Fruit fly (Drosophila melanogaster): Measurements from ENCODE around the gene CG7294.

CG7294 gene

DNA sequence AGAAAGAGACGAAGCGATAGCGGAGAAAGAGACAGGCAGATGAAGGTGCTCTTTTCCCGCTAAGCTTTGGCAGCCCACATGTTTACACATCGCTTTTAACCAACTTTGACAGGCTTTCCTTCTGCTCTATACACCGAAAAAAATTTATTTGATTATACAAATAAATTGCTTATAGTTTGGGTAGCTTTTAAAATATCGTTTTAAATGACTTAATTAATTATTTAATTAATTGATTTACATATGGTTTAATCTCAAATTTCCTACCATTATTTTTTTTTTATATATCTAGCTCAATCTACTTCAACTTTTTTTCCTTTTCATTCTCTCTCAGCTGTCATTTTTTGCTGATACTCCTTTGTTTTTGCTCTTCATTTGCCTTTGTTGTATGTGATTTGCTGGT lies 16.1 kb downstream of the CG7294 start:
- no peak for TF ChIP-seq CG17801 (GFP tag; optimal IDR thresholded peaks at IDR 0.05; ENCODE audit: partially characterized antibody)

DNA sequence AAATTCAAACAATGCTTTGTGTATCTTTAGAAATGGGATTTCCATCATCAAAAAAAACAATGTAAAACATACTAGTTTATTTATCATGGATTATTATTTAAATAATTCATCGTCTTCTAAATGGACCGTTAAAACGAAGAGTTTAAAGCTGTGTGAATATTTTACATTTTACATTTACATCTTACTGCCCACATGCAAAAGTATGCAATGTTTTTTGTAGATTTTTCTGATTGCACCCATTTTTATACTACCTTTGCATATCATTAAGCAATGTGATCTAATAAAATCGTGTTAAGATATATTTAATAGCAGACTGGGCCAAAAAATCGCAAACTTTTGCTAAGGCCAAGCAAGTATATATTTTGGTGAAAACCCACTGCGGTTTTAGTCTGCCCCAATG lies 17.5 kb downstream of the CG7294 start:
- no peak for TF ChIP-seq CG17801 (GFP tag; optimal IDR thresholded peaks at IDR 0.05; ENCODE audit: partially characterized antibody)

DNA sequence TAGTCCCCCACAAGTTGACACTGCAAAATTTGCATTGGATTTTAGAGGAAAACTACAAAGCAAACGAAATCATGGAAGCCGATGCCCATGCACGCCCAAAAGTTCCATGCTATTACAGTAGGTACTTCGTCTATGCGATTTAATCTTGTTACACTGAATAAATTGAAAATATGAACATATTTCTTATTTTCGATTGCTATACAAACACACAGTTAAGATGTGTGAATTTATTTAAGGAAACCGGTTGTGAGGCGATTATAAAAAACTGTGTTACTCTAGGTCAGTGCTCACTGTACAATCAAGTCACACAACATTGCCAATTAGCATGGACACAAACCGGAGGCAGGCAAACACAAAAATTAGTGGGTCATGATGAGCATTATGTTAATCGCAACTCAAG lies 23.5 kb downstream of the CG7294 start:
- no peak for TF ChIP-seq CG17801 (GFP tag; optimal IDR thresholded peaks at IDR 0.05; ENCODE audit: partially characterized antibody)

DNA sequence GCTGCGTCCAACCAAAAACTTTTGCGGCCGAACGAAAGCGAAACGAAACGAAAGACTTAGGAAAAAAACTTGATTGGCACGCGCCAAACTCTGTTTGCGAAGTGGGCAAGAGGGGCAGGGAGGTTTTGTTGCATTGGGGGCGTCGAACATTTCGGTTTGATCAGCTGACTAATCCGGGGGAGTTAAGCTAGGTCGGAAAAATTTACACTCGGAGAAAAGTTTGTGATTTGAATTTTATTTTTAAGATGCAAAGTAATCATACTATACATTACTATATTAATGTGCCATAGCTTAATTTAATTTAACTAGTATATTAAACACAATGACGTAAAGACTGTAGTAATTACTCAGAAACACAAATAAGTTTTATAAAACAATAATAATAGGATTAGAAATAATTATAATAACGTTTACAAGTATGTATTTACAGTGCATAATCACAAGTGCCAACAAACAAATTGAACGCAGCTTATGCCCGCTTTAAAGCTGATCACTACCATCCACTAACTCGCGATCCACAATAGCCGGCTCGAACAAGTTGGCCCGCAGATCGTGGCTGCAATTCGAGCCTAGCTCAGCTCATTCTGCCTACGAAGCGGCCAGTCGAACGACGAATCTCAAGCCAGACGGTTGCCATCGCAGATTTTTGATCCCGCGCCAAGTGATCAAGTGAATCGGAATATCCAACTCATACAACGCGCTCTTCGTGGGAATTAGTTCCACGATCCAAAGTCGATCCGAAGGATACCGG lies 27.4 kb downstream of the CG7294 start, which contains the start of gene CG31871:
CG31871 (plus strand) TSS at position 592 of the 751 bp plus-strand sequence.
- TF ChIP-seq CG17801 (GFP tag; optimal IDR thresholded peaks at IDR 0.05; ENCODE audit: partially characterized antibody): no peak

DNA sequence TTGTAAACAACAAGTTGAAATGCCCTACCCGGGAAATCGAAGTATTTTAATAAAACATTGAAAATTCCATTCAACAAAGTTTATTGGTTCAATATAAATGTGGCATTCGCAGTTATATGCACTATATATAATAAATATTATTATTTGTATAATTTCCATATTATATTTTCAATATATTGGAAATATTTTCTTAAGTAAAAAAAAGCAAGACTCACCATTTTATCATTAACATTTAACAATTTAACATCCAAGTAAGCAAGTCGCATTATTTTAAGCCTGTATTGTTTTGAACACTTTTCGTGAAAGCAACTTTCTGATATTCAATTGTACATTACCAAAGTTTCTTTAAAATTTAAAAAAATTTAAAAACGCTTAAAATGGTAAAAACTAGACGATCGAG lies 31.1 kb downstream of the CG7294 start, which contains the start of gene CG45690:
CG45690 (plus strand) TSS at position 301 of the 400 bp plus-strand sequence.
- TF ChIP-seq CG17801 (GFP tag; optimal IDR thresholded peaks at IDR 0.05; ENCODE audit: partially characterized antibody): no peak

DNA sequence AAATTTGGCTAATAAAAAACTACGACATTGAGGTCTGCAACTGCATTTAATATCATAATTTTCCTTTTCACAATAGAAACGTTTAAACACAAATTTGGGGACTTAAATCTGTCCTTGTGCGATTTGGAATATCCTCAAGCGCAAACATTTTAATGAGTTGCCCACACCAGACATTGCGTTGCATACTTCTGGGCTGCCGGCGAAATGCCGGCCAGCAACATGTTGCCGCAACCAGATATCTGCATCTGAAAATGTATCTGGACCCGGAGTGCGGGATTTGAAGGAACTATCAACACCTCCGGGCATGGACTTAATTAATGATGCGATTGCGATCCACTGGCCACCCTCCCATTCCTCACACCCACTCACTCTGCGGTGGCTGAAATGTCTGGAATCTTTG lies 34.6 kb downstream of the CG7294 start:
- TF ChIP-seq CG17801 (GFP tag; optimal IDR thresholded peaks at IDR 0.05; ENCODE audit: partially characterized antibody): no peak

DNA sequence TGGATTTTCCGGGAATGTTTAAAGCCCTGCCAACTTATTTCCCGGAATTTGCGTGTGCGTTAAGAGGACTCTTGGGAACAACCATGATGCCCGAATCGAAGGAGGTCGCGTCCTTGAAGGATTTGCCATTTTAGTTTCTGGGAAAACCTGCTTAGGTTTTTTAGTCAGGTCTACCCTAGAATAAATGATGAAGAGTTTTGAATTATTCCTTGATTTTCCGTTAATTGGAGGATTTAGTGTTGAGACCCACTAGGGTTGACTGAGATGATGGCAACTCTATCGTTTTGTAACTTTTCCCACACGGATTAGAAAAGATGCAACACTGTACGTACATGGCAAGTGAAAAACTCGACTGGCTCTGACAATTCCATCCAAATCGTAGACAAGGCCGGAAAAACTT lies 37.8 kb downstream of the CG7294 start, which contains the start of gene dbf:
dbf (plus strand) TSS at position 301 of the 400 bp plus-strand sequence.
- no peak for TF ChIP-seq CG17801 (GFP tag; optimal IDR thresholded peaks at IDR 0.05; ENCODE audit: partially characterized antibody)

DNA sequence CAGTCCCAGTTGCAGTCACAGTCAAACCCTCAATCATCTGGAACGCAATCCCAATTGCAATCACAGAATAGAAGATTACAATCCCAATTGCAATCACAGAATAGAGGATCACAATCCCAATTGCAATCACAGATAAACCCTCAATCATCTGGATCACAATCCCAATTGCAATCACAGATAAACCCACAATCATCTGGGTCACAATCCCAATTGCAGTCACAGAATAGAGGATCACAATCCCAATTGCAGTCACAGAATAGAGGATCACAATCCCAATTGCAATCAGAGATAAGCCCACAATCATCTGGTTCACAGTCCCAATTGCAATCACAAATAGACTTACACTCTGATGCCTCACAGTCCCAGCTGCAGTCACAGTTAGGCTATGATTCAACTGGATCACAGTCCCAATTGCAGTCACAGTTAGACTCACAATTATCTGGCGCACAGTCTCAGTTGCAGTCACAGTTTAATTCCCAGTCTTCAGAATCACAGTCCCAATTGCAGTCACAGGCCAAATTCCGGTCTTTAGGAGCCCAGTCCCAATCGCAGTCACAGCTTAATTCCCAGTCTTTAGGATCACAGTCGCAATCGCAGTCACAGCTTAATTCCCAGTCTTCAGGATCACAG lies 41.2 kb downstream of the CG7294 start:
- no peak for TF ChIP-seq CG17801 (GFP tag; optimal IDR thresholded peaks at IDR 0.05; ENCODE audit: partially characterized antibody)

DNA sequence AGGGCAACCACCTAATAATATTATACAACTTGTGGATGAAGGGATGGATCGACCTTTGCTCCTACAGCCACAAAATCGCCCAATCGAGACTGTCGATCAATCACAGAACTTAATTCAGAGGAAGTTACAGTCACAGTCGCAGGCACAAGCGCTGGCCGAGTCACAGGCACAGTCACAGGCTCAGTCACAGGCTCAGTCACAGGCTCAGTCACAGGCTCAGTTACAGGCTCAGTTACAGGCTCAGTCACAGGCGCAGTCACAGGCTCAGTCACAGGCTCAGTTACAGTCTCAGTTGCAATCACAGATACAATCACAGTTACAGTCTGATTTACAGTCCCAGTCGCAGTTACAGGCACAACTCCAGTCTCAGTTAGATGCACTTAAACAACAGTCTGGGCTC lies 42.3 kb downstream of the CG7294 start:
- TF ChIP-seq CG17801 (GFP tag; optimal IDR thresholded peaks at IDR 0.05; ENCODE audit: partially characterized antibody): no peak

DNA sequence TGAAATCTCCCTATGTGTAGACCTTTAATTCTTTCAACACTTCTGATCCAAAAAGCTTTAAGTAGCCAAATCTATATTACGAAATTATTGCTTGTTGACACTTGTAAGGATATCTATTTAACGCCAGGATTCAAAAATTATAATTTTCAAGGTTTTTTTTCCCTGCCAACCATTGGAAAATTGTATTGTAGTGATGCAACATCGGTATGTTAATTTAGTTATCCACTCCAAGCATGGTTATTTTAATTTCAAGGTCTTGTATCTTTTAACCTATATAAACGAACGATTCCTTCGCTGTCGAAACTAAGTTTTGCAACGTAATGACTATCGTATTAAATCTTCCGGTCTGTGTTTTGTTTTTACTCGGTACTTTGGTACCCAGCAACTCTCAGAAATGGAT lies 43.0 kb downstream of the CG7294 start, which contains the start of gene CG17097:
CG17097 (plus strand) TSS at position 301 of the 400 bp plus-strand sequence.
- TF ChIP-seq CG17801 (GFP tag; optimal IDR thresholded peaks at IDR 0.05; ENCODE audit: partially characterized antibody): no peak

DNA sequence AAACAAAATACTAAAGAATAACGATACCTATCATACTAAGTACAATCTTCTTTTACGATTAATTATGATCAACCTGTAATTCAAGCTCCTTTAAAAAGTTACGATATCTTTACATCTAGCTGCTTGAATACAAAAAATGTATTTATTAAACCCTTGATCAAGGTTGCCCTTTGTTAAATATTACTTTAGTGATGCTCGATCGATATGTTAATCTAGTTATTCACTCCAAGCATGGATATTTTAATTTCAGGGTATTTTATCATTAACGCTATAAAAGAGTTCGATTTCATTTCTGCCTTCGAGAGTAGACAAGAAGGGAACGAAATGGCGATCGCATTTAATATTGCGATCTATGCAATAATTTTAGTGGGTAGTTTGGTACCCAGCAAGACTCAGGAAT lies 45.4 kb downstream of the CG7294 start, which contains the start of gene CG18284:
CG18284 (plus strand) TSS at position 301 of the 400 bp plus-strand sequence.
- no peak for TF ChIP-seq CG17801 (GFP tag; optimal IDR thresholded peaks at IDR 0.05; ENCODE audit: partially characterized antibody)

DNA sequence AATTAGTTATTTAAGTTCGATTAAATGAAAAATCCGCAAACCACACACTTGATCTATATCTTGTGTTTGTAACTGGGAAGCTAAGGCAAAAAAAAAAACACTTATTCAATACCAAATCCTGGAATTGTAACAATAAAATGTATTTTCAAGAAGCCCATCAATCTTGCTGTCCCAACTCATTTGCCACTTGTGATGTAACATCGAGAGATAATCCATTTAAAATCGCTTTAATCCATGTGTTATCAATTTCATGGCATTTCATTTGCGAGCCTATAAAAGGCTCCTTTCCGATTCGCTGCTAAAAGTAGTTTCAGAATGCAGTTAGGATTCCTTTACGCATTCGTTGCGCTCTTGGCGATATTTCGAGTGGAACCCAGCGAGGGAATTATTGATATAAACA lies 49.4 kb downstream of the CG7294 start, which contains the start of gene CG31872:
CG31872 (plus strand) TSS at position 301 of the 400 bp plus-strand sequence.
- no peak for TF ChIP-seq CG17801 (GFP tag; optimal IDR thresholded peaks at IDR 0.05; ENCODE audit: partially characterized antibody)

Measured in ovary, adult (tissue).